Fruit fly (Drosophila melanogaster): Measurements from ENCODE around the gene CG43273.

CG43273 gene

dm6 chr3R:24829887-24830351 is at the start of gene CG43273, which contains the start of gene Kaz:
TSS of gene CG43273 (plus strand) at chr3R:24830301.
TSS of gene Kaz (minus strand) at chr3R:24829959.
- no peak for TF ChIP-seq achi (GFP tag; optimal IDR thresholded peaks at IDR 0.05)
- no peak for TF ChIP-seq Hr38 (GFP tag; optimal IDR thresholded peaks at IDR 0.05)
- TF ChIP-seq CG8632 (GFP tag; optimal IDR thresholded peaks at IDR 0.05), result peak; percentile 4
- TF ChIP-seq Eip78C (GFP tag), result peak; percentile 89
- no peak for TF ChIP-seq spab (GFP tag; optimal IDR thresholded peaks at IDR 0.05)
- no peak for TF ChIP-seq CG11762 (GFP tag; optimal IDR thresholded peaks at IDR 0.05; ENCODE audit: insufficient read depth)
- TF ChIP-seq lz (GFP tag; optimal IDR thresholded peaks at IDR 0.05), result peak; percentile 60
- peak; percentile 68 for TF ChIP-seq svp (GFP tag)
- TF ChIP-seq CG11902 (GFP tag; optimal IDR thresholded peaks at IDR 0.05), result peak; percentile 19
- peak; percentile 64 for TF ChIP-seq acj6 (GFP tag; optimal IDR thresholded peaks at IDR 0.05)
- peak; percentile 66 for TF ChIP-seq CG10631 (GFP tag; optimal IDR thresholded peaks at IDR 0.05)
- TF ChIP-seq Sox102F (GFP tag; optimal IDR thresholded peaks at IDR 0.05), result no peak
- TF ChIP-seq vri (GFP tag; optimal IDR thresholded peaks at IDR 0.05), result no peak
- peak; percentile 26 for TF ChIP-seq Hr39 (GFP tag; optimal IDR thresholded peaks at IDR 0.05)
- no peak for TF ChIP-seq CG10669 (GFP tag; optimal IDR thresholded peaks at IDR 0.05)
- TF ChIP-seq topi (GFP tag; optimal IDR thresholded peaks at IDR 0.05), result peak; percentile 30
- peak; percentile 74 for TF ChIP-seq Sox14 (GFP tag; optimal IDR thresholded peaks at IDR 0.05)
- no peak for TF ChIP-seq CG11294 (GFP tag; IDR thresholded peaks at IDR 0.05)
- peak; percentile 35 for TF ChIP-seq CG34406 (GFP tag; optimal IDR thresholded peaks at IDR 0.05)
- no peak for TF ChIP-seq net (GFP tag; optimal IDR thresholded peaks at IDR 0.05)
- no peak; the same call in 1 of the 3 replicates for TF ChIP-seq CG6163 (GFP tag; IDR thresholded peaks at IDR 0.05)
- TF ChIP-seq CG6792 (GFP tag; optimal IDR thresholded peaks at IDR 0.05), result no peak
- no peak for TF ChIP-seq CG9139 (GFP tag; optimal IDR thresholded peaks at IDR 0.05)
- TF ChIP-seq Sox15 (GFP tag; optimal IDR thresholded peaks at IDR 0.05), result peak; percentile 24
- TF ChIP-seq Eip75B (GFP tag; optimal IDR thresholded peaks at IDR 0.05), result no peak
- no peak for TF ChIP-seq salr (GFP tag; optimal IDR thresholded peaks at IDR 0.05)
- peak; percentile 61 for TF ChIP-seq Smox (GFP tag; optimal IDR thresholded peaks at IDR 0.05)
- no peak for TF ChIP-seq CG1621 (tag; optimal IDR thresholded peaks at IDR 0.05)
- no peak for TF ChIP-seq CG4318 (GFP tag; optimal IDR thresholded peaks at IDR 0.05)
- TF ChIP-seq Blimp-1 (GFP tag; optimal IDR thresholded peaks at IDR 0.05), result no peak
- TF ChIP-seq Ets21C (GFP tag; optimal IDR thresholded peaks at IDR 0.05), result peak; percentile 36
- TF ChIP-seq Eip93F (GFP tag; optimal IDR thresholded peaks at IDR 0.05), result no peak
- peak; percentile 6 for TF ChIP-seq fd59A (GFP tag; optimal IDR thresholded peaks at IDR 0.05)
- TF ChIP-seq Hr4 (GFP tag; optimal IDR thresholded peaks at IDR 0.05), result peak; percentile 67

DNA sequence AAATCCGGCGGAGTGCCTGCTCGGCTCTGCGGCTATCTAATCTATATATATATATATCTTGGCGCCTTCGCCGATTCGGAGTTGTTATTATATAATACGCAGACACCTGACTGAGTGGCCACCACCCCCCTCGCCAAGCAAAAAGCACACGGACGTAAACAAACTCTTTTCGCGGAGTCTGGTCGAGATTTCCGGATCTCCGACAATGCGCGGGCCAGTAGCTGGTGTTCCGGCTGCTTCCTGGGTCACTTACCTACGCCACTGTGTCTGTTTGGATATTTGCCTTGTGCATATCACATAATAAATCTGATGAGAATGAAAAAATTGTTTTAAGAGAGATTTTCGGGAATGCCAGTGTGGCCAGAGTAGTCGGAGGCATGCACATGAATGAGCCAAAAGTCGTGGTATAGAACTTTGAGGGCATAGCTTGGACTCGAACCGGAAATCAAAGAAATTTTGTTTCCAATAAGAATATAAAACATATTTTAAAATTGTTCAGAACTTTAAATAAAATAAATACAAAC is 43.0 kb upstream of the CG43273 start, which contains the start of gene CG5805:
Gene CG5805 (minus strand): TSS at position 380 of the 524 bp plus-strand sequence.
- TF ChIP-seq Sox15 (GFP tag; optimal IDR thresholded peaks at IDR 0.05), result peak; percentile 52
- peak; percentile 78 for TF ChIP-seq esn (GFP tag; optimal IDR thresholded peaks at IDR 0.05)
- TF ChIP-seq CG4318 (GFP tag; optimal IDR thresholded peaks at IDR 0.05), result no peak
- TF ChIP-seq ss (GFP tag; optimal IDR thresholded peaks at IDR 0.05), result peak in 1 of 2 experiments; percentile 29
- no peak for TF ChIP-seq Lpt (GFP tag; optimal IDR thresholded peaks at IDR 0.05)
- TF ChIP-seq Ets21C (GFP tag; optimal IDR thresholded peaks at IDR 0.05), result peak; percentile 45
- TF ChIP-seq Hr4 (GFP tag; optimal IDR thresholded peaks at IDR 0.05), result peak; percentile 35
- TF ChIP-seq CG6808 (GFP tag; optimal IDR thresholded peaks at IDR 0.05), result peak; percentile 15
- no peak for TF ChIP-seq fd85E (GFP tag; optimal IDR thresholded peaks at IDR 0.05)
- peak; percentile 98 for TF ChIP-seq vri (GFP tag; optimal IDR thresholded peaks at IDR 0.05)
- no peak for TF ChIP-seq Gug (GFP tag; IDR thresholded peaks at IDR 0.05)
- peak; percentile 31 for TF ChIP-seq Sox102F (GFP tag; optimal IDR thresholded peaks at IDR 0.05)
- no peak for TF ChIP-seq CG9139 (GFP tag; optimal IDR thresholded peaks at IDR 0.05)
- peak; percentile 4 for TF ChIP-seq dac (GFP tag; optimal IDR thresholded peaks at IDR 0.05)
- TF ChIP-seq Hr39 (GFP tag; optimal IDR thresholded peaks at IDR 0.05), result peak; percentile 72
- TF ChIP-seq Met (GFP tag; optimal IDR thresholded peaks at IDR 0.05), result peak; percentile 77
- peak; percentile 91 for TF ChIP-seq Eip78C (GFP tag)
- TF ChIP-seq fkh (GFP tag; optimal IDR thresholded peaks at IDR 0.05), result no peak
- TF ChIP-seq CG6276 (GFP tag; optimal IDR thresholded peaks at IDR 0.05), result no peak
- peak; percentile 58 for TF ChIP-seq acj6 (GFP tag; optimal IDR thresholded peaks at IDR 0.05)
- TF ChIP-seq CG3032 (tag; optimal IDR thresholded peaks at IDR 0.05), result no peak
- TF ChIP-seq CG8632 (GFP tag; optimal IDR thresholded peaks at IDR 0.05), result peak; percentile 23
- peak; percentile 75 for TF ChIP-seq eg (GFP tag; IDR thresholded peaks at IDR 0.05)
- peak; percentile 65 for TF ChIP-seq CG31627 (GFP tag; optimal IDR thresholded peaks at IDR 0.05)
- TF ChIP-seq CG7368 (GFP tag; optimal IDR thresholded peaks at IDR 0.05), result peak; percentile 52
- peak; percentile 78 for TF ChIP-seq CG3919 (GFP tag; optimal IDR thresholded peaks at IDR 0.05)
- no peak for TF ChIP-seq CG16779 (tag; optimal IDR thresholded peaks at IDR 0.05)
- peak; percentile 70 for TF ChIP-seq achi (GFP tag; optimal IDR thresholded peaks at IDR 0.05)

Measured in whole organism, prepupa.